Worm (Caenorhabditis elegans): ENCODE results near the gene metl-13.

Gene metl-13

ce11 chrIV:6603549-6603948 lies 31.3 kb upstream of the metl-13 start:
- no peak for TF ChIP-seq duxl-1 (tag; optimal IDR thresholded peaks at IDR 0.05; ENCODE audit: poor library complexity)
- TF ChIP-seq T20F7.1 (GFP tag; optimal IDR thresholded peaks at IDR 0.05): no peak
- TF ChIP-seq dve-1 (tag; optimal IDR thresholded peaks at IDR 0.05; ENCODE audit: insufficient read depth): peak; percentile 21
- no peak for TF ChIP-seq dpl-1 (GFP tag; optimal IDR thresholded peaks at IDR 0.05)
- no peak for TF ChIP-seq cey-2 (tag; optimal IDR thresholded peaks at IDR 0.05; ENCODE audit: borderline replicate concordance, insufficient read depth)
- TF ChIP-seq lsy-2 (tag; optimal IDR thresholded peaks at IDR 0.05): no peak
- TF ChIP-seq madf-9 (GFP tag; conservative IDR thresholded peaks at IDR 0.05): no peak
- TF ChIP-seq egl-43 (GFP tag; IDR thresholded peaks at IDR 0.05): no peak
- no peak for TF ChIP-seq F44E2.7 (GFP tag; IDR thresholded peaks at IDR 0.05)
- no peak for TF ChIP-seq ZK546.5 (tag; optimal IDR thresholded peaks at IDR 0.05)
- TF ChIP-seq skn-1 (tag; optimal IDR thresholded peaks at IDR 0.05): no peak
- no peak for TF ChIP-seq lin-38 (GFP tag; IDR thresholded peaks at IDR 0.05)
- TF ChIP-seq ceh-20 (GFP tag; IDR thresholded peaks at IDR 0.05): no peak
- peak in 1 of 2 experiments; percentile 55 for TF ChIP-seq unc-62 (GFP tag; optimal IDR thresholded peaks at IDR 0.05 in 1 of 2)
- TF ChIP-seq unc-62 (tag; optimal IDR thresholded peaks at IDR 0.05): no peak

ce11 chrIV:6605863-6606262 lies 29.0 kb upstream of the metl-13 start, which contains the start of gene nstp-2:
Gene nstp-2 (minus strand): TSS chrIV:6606188.
- TF ChIP-seq nhr-28 (tag; optimal IDR thresholded peaks at IDR 0.05) (peak; percentile 86), mxl-3 (GFP tag; optimal IDR thresholded peaks at IDR 0.05) (no peak)

ce11 chrIV:6606587-6606986 lies 28.3 kb upstream of the metl-13 start:
- TF ChIP-seq nhr-28 (tag; optimal IDR thresholded peaks at IDR 0.05): peak; percentile 99
- TF ChIP-seq rbr-2 (tag; optimal IDR thresholded peaks at IDR 0.05): no peak
- peak; percentile 60 for TF ChIP-seq mes-2 (tag; optimal IDR thresholded peaks at IDR 0.05; ENCODE audit: poor library complexity, severe bottlenecking)
- TF ChIP-seq hlh-11 (tag; optimal IDR thresholded peaks at IDR 0.05): peak; percentile 6
- TF ChIP-seq daf-16 (GFP tag; optimal IDR thresholded peaks at IDR 0.05): no peak
- peak; percentile 39 for TF ChIP-seq daf-16 (tag; optimal IDR thresholded peaks at IDR 0.05)

- TF ChIP-seq unc-62 (GFP tag; optimal IDR thresholded peaks at IDR 0.05 in 1 of 2): peak in 1 of 2 experiments; percentile 50
- TF ChIP-seq unc-62 (tag; optimal IDR thresholded peaks at IDR 0.05): no peak
- TF ChIP-seq aha-1 (tag): peak; percentile 77
- TF ChIP-seq set-16 (GFP tag; IDR thresholded peaks at IDR 0.05): no peak
- TF ChIP-seq pqm-1 (tag; optimal IDR thresholded peaks at IDR 0.05): peak; percentile 18
- TF ChIP-seq unc-130 (GFP tag; optimal IDR thresholded peaks at IDR 0.05): no peak
- no peak for TF ChIP-seq ZK546.5 (tag; optimal IDR thresholded peaks at IDR 0.05)
- no peak for TF ChIP-seq daf-16 (GFP tag; optimal IDR thresholded peaks at IDR 0.05)
- TF ChIP-seq daf-16 (tag; optimal IDR thresholded peaks at IDR 0.05): peak; percentile 3
- peak; percentile 99 for TF ChIP-seq nhr-28 (tag; optimal IDR thresholded peaks at IDR 0.05)
Observed at ce11 chrIV:6607059-6607458, 27.8 kb upstream of the metl-13 start.

ce11 chrIV:6613296-6613695 lies 21.6 kb upstream of the metl-13 start, which contains the start of gene drh-1:
Gene drh-1 (minus strand): TSS chrIV:6613353.
- TF ChIP-seq Y5F2A.4 (GFP tag; optimal IDR thresholded peaks at IDR 0.05) (no peak), daf-8 (GFP tag; IDR thresholded peaks at IDR 0.05) (no peak), snpc-1.2 (GFP tag; IDR thresholded peaks at IDR 0.05) (peak; percentile 73), lin-38 (GFP tag; IDR thresholded peaks at IDR 0.05) (peak; percentile 68), ztf-11 (tag; optimal IDR thresholded peaks at IDR 0.05) (no peak), snpc-4 (tag; optimal IDR thresholded peaks at IDR 0.05) (no peak), lsy-2 (tag; optimal IDR thresholded peaks at IDR 0.05) (peak in 1 of 2 experiments; percentile 65), mes-2 (tag; optimal IDR thresholded peaks at IDR 0.05; ENCODE audit: poor library complexity, severe bottlenecking) (peak; percentile 46), ceh-62 (tag; optimal IDR thresholded peaks at IDR 0.05) (no peak), nhr-41 (GFP tag; IDR thresholded peaks at IDR 0.05) (no peak), lir-3 (tag; optimal IDR thresholded peaks at IDR 0.05) (no peak), daf-16 (GFP tag; optimal IDR thresholded peaks at IDR 0.05) (no peak), daf-16 (tag; optimal IDR thresholded peaks at IDR 0.05) (peak; percentile 22), dpl-1 (GFP tag; optimal IDR thresholded peaks at IDR 0.05) (no peak), dve-1 (tag; optimal IDR thresholded peaks at IDR 0.05; ENCODE audit: insufficient read depth) (peak; percentile 44), nhr-6 (tag; optimal IDR thresholded peaks at IDR 0.05) (peak; percentile 18)

Data from whole organism, L4 larva.